Worm (Caenorhabditis elegans) whole organism, L4 larva: ENCODE data around the gene oig-1.

Experiments used
- F26F4.8 ChIP-seq: fragments of 200-800 bp; sonication (Bioruptor generic); conservative IDR thresholded peaks from 2 replicates; pipeline ENCODE4 v1.3.6; 2022; ENCODE audit warnings: missing genetic modification characterization, missing compliant biosample characterization
- F37D6.2 ChIP-seq: sonication (generic microtip); optimal IDR thresholded peaks from 2 replicates; lab custom pipeline; 2016; ENCODE audit warnings: mild to moderate bottlenecking, missing genetic modification characterization, missing compliant biosample characterization
- F44E2.7 ChIP-seq: fragments of 200-800 bp; sonication (Bioruptor generic); IDR thresholded peaks from 2 replicates; pipeline ENCODE4 v2.1.2; 2022; ENCODE audit warnings: missing genetic modification characterization, missing compliant biosample characterization
- T20F7.1 ChIP-seq: fragments of 200-800 bp; sonication (Bioruptor generic); optimal IDR thresholded peaks from 2 replicates; lab custom pipeline; 2018; ENCODE audit warnings: mild to moderate bottlenecking, missing genetic modification characterization, missing compliant biosample characterization
- Y105C5A.15 ChIP-seq: fragments of 200-800 bp; sonication (Bioruptor generic); IDR thresholded peaks from 2 replicates; pipeline ENCODE4 v1.3.6; 2022; ENCODE audit warnings: missing genetic modification characterization, missing compliant biosample characterization
- ceh-28 ChIP-seq: fragments of 150-350 bp; optimal IDR thresholded peaks from 2 replicates; lab custom pipeline; 2014; ENCODE audit warnings: missing biosample characterization, missing genetic modification reagents, missing genetic modification characterization
- ceh-62 ChIP-seq: sonication (generic microtip); optimal IDR thresholded peaks from 2 replicates; lab custom pipeline; 2017; ENCODE audit warnings: missing biosample characterization, missing genetic modification characterization
- cey-2 ChIP-seq: sonication (generic microtip); optimal IDR thresholded peaks from 3 replicates; lab custom pipeline; 2017; ENCODE audit warnings: missing genetic modification characterization, mild to moderate bottlenecking, missing compliant biosample characterization, antibody characterized with exemption, borderline replicate concordance; ENCODE audit not compliant: insufficient read depth
- daf-16 ChIP-seq, 3 experiments: sonication (generic microtip); optimal IDR thresholded peaks; 2 replicates each; lab custom pipeline; 2016 to 2017; ENCODE audit warnings: missing genetic modification characterization in 3 of 3, missing genetic modification reagents in 3 of 3, mild to moderate bottlenecking in 2 of 3, missing compliant biosample characterization in 2 of 3, missing biosample characterization in 1 of 3, moderate library complexity in 1 of 3
- daf-8 ChIP-seq: fragments of 200-800 bp; sonication (Bioruptor generic); IDR thresholded peaks from 2 replicates; pipeline ENCODE4 v1.3.6; 2022; ENCODE audit warnings: missing genetic modification characterization, missing compliant biosample characterization
- dmd-6 ChIP-seq: fragments of 200-800 bp; sonication (Bioruptor generic); IDR thresholded peaks from 2 replicates; pipeline ENCODE4 v1.3.6; 2022; ENCODE audit warnings: missing genetic modification reagents, missing genetic modification characterization, missing compliant biosample characterization
- dmd-9 ChIP-seq: fragments of 200-800 bp; sonication (Bioruptor generic); IDR thresholded peaks from 2 replicates; pipeline ENCODE4 v1.3.6; 2022; ENCODE audit warnings: missing genetic modification reagents, missing genetic modification characterization, missing compliant biosample characterization
- duxl-1 ChIP-seq: sonication (generic microtip); optimal IDR thresholded peaks from 2 replicates; lab custom pipeline; 2016; ENCODE audit warnings: mild to moderate bottlenecking, missing genetic modification characterization, moderate library complexity, missing compliant biosample characterization; ENCODE audit not compliant: poor library complexity
- dve-1 ChIP-seq: sonication (generic microtip); optimal IDR thresholded peaks from 2 replicates; lab custom pipeline; 2017; ENCODE audit warnings: antibody characterized with exemption, mild to moderate bottlenecking, missing genetic modification characterization, missing compliant biosample characterization; ENCODE audit not compliant: insufficient read depth
- fos-1 ChIP-seq: fragments of 150-350 bp; optimal IDR thresholded peaks from 2 replicates; lab custom pipeline; 2014; ENCODE audit warnings: missing biosample characterization, missing genetic modification characterization
- hif-1 ChIP-seq, 2 experiments: sonication (generic microtip); optimal IDR thresholded peaks; 2 replicates each; lab custom pipeline; 2016 to 2017; ENCODE audit warnings: missing compliant biosample characterization in 2 of 2, missing genetic modification characterization in 2 of 2, missing genetic modification reagents in 2 of 2, missing genotype in 2 of 2, mild to moderate bottlenecking in 1 of 2
- hlh-11 ChIP-seq: fragments of 200-800 bp; sonication (Bioruptor generic); optimal IDR thresholded peaks from 2 replicates; lab custom pipeline; 2018; ENCODE audit warnings: mild to moderate bottlenecking, missing genetic modification characterization, missing compliant biosample characterization
- hlh-30 ChIP-seq: sonication (generic microtip); optimal IDR thresholded peaks from 2 replicates; lab custom pipeline; 2017; ENCODE audit warnings: antibody characterized with exemption, mild to moderate bottlenecking, missing genetic modification characterization, missing compliant biosample characterization; ENCODE audit not compliant: insufficient read depth
- jun-1 ChIP-seq: fragments of 150-350 bp; optimal IDR thresholded peaks from 2 replicates; lab custom pipeline; 2014; ENCODE audit warnings: missing biosample characterization, missing genetic modification reagents, missing genetic modification characterization
- lim-7 ChIP-seq: fragments of 200-800 bp; sonication (Bioruptor generic); IDR thresholded peaks from 2 replicates; pipeline ENCODE4 v1.3.6; 2022; ENCODE audit warnings: missing genetic modification characterization, missing compliant biosample characterization
- lsy-2 ChIP-seq, 2 experiments: fragments of 150-350 bp in 1 of 2; sonication (generic microtip) in 1 of 2; optimal IDR thresholded peaks; 2 replicates each; lab custom pipeline; 2014 to 2017; ENCODE audit warnings: missing biosample characterization in 2 of 2, missing genetic modification characterization in 2 of 2
- madf-5 ChIP-seq, 2 experiments: fragments of 200-800 bp; sonication (Bioruptor generic); IDR thresholded peaks; 2 replicates each; pipeline ENCODE4 v1.3.6; 2022; ENCODE audit warnings: missing compliant biosample characterization in 2 of 2, missing genetic modification characterization in 2 of 2
- mxl-3 ChIP-seq: fragments of 200-800 bp; sonication (Bioruptor generic); optimal IDR thresholded peaks from 2 replicates; lab custom pipeline; 2018; ENCODE audit warnings: mild to moderate bottlenecking, missing genetic modification characterization, missing compliant biosample characterization
- nhr-237 ChIP-seq: sonication (generic microtip); optimal IDR thresholded peaks from 2 replicates; lab custom pipeline; 2017; ENCODE audit warnings: missing biosample characterization, missing genetic modification characterization
- nhr-25 ChIP-seq: sonication (generic microtip); optimal IDR thresholded peaks from 2 replicates; lab custom pipeline; 2017; ENCODE audit warnings: missing genetic modification characterization, mild to moderate bottlenecking, missing compliant biosample characterization, antibody characterized with exemption, moderate library complexity, borderline replicate concordance; ENCODE audit not compliant: insufficient read depth
- nhr-28 ChIP-seq: fragments of 150-350 bp; optimal IDR thresholded peaks from 2 replicates; lab custom pipeline; 2014; ENCODE audit warnings: missing biosample characterization, missing genetic modification characterization
- nhr-41 ChIP-seq: fragments of 200-800 bp; sonication (Bioruptor generic); IDR thresholded peaks from 2 replicates; pipeline ENCODE4 v1.3.6; 2022; ENCODE audit warnings: missing genetic modification reagents, missing genetic modification characterization, missing compliant biosample characterization
- nhr-6 ChIP-seq: fragments of 150-350 bp; optimal IDR thresholded peaks from 2 replicates; lab custom pipeline; 2014; ENCODE audit warnings: missing biosample characterization, missing genetic modification characterization
- nhr-76 ChIP-seq: fragments of 150-350 bp; optimal IDR thresholded peaks from 2 replicates; lab custom pipeline; 2014; ENCODE audit warnings: missing biosample characterization, missing genetic modification characterization
- php-3 ChIP-seq: fragments of 200-800 bp; sonication (Bioruptor generic); IDR thresholded peaks from 2 replicates; pipeline ENCODE4 v1.3.6; 2022; ENCODE audit warnings: missing genetic modification reagents, missing genetic modification characterization, missing compliant biosample characterization
- tra-1 ChIP-seq: fragments of 200-800 bp; sonication (Bioruptor generic); IDR thresholded peaks from 2 replicates; pipeline ENCODE4 v1.3.6; 2022; ENCODE audit warnings: missing genetic modification reagents, missing genetic modification characterization, missing compliant biosample characterization
- unc-62 ChIP-seq, 3 experiments: fragments of 150-350 bp in 1 of 3; sonication (generic microtip); optimal IDR thresholded peaks in 2 of 3; peaks in 1 of 3; 1 replicate in 1 of 3; 2 replicates in 2 of 3; lab custom pipeline; 2014 to 2017; ENCODE audit warnings: missing biosample characterization in 3 of 3, missing genetic modification characterization in 3 of 3, missing genetic modification reagents in 3 of 3, missing genotype in 1 of 3
- vab-7 ChIP-seq: fragments of 200-800 bp; sonication (Bioruptor generic); IDR thresholded peaks from 2 replicates; pipeline ENCODE4 v1.3.6; 2022; ENCODE audit warnings: missing genetic modification reagents, missing genetic modification characterization, missing compliant biosample characterization
- zip-11 ChIP-seq: fragments of 200-800 bp; sonication (Bioruptor generic); IDR thresholded peaks from 2 replicates; pipeline ENCODE4 v1.3.6; 2022; ENCODE audit warnings: missing genetic modification characterization, missing compliant biosample characterization
- ztf-7 ChIP-seq: fragments of 150-350 bp; optimal IDR thresholded peaks from 2 replicates; lab custom pipeline; 2014; ENCODE audit warnings: missing biosample characterization, missing genetic modification characterization

Gene oig-1

DNA sequence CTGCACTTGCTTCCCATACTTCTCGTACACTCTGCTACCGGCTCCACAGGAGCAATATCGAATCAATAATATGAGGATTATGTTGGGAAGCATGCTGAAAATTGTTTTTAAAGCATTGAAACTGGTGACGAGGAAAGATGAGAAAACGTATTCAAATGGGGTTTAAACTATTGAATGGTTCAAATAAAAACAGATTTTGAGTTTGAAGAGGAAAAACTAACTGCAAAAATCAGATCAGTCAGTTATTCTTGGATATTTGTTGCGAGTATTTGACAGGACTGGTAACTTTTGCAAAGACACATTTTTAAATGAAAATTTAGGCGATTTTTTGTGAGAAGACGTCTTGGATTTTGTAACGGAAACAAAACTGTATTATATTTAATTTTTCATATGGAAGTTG, 10.8 kb downstream of the oig-1 start, which contains the start of gene acr-5:
TSS of gene acr-5 (minus strand) at position 101 of the 400 bp plus-strand sequence.
- TF ChIP-seq ztf-7 (no peak), nhr-25 (no peak), madf-5 (GFP tag; IDR thresholded peaks at IDR 0.05; lab: Robert Waterston, UW) (no peak), nhr-76 (tag; lab: Kevin White, UChicago) (no peak), daf-8 (no peak), nhr-41 (GFP tag; lab: Robert Waterston, UW) (no peak)

DNA sequence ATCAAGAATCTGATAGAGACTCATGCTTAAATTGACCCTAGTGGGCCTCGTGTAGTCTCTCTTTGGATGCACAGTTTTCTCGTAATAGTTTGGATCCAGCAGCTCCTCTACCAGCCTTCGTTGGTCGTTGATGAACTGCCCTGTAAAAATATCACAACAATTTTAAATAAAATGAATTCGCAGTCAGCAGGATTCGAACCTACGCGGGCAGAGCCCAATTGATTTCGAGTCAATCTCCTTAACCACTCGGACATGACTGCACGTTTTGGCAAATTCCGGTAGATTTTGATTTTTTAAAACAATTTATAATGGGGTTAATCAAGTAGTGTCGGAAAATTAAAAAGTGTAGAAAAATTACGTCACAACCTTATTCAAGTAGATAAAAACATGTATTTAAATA, 11.7 kb downstream of the oig-1 start:
- TF ChIP-seq F44E2.7 (GFP tag; lab: Robert Waterston, UW) (peak; percentile 61; the same call in 1 of the 2 replicates), F26F4.8 (0 out of 2 replicates have a peak, but pooled peaks have one; percentile 8), lim-7 (GFP tag; lab: Robert Waterston, UW) (0 out of 2 replicates have a peak, but pooled peaks have one; percentile 54)

DNA sequence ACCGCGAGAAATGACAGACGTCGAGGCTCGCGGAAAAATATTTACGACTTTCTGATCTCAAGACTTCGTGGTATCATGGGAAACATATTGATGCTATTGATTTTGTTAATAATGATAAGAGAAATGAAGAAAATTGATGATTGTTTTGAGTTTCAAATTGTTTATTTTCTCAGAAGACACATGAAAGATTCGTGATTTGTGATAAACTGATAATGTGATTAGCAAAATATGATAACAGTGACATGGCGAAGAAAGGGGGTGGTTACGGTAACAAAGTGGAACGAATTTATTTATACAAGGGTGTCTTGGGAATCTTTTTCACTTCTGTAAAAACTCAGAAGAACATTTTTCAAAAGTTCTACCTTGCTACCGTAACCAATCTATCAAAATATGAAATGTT, 16.2 kb downstream of the oig-1 start:
- no peak for TF ChIP-seq duxl-1 (tag; lab: Kevin White, UChicago)
- TF ChIP-seq php-3 (GFP tag; lab: Robert Waterston, UW), result no peak
- peak; percentile 22 for TF ChIP-seq T20F7.1 (GFP tag; lab: Kevin White, UChicago)
- peak; percentile 44 for TF ChIP-seq cey-2
- TF ChIP-seq daf-16 (GFP tag; optimal IDR thresholded peaks at IDR 0.05; lab: Kevin White, UChicago), result no peak
- peak; percentile 73 for TF ChIP-seq daf-16 (tag; optimal IDR thresholded peaks at IDR 0.05; lab: Kevin White, UChicago)
- no peak for TF ChIP-seq ceh-28 (tag; lab: Kevin White, UChicago)
- TF ChIP-seq F37D6.2, result no peak
- TF ChIP-seq unc-62 (GFP tag; optimal IDR thresholded peaks at IDR 0.05 in 1 of 2; lab: Kevin White, UChicago), result peak in 1 of 2 experiments; percentile 64
- TF ChIP-seq unc-62 (tag; optimal IDR thresholded peaks at IDR 0.05; lab: Kevin White, UChicago), result no peak
- peak; percentile 20 for TF ChIP-seq nhr-28
- peak; percentile 44 for TF ChIP-seq dmd-6 (GFP tag; lab: Robert Waterston, UW)
- TF ChIP-seq hlh-11, result peak; percentile 36
- TF ChIP-seq hlh-30 (tag; lab: Kevin White, UChicago), result peak; percentile 31
- TF ChIP-seq tra-1 (GFP tag; lab: Robert Waterston, UW), result 0 out of 2 replicates have a peak, but pooled peaks have one; percentile 8
- TF ChIP-seq lsy-2 (tag; optimal IDR thresholded peaks at IDR 0.05; lab: Kevin White, UChicago), result peak in 1 of 2 experiments; percentile 18
- TF ChIP-seq dve-1 (tag; lab: Kevin White, UChicago), result peak; percentile 14
- TF ChIP-seq nhr-237 (tag; lab: Kevin White, UChicago), result no peak

DNA sequence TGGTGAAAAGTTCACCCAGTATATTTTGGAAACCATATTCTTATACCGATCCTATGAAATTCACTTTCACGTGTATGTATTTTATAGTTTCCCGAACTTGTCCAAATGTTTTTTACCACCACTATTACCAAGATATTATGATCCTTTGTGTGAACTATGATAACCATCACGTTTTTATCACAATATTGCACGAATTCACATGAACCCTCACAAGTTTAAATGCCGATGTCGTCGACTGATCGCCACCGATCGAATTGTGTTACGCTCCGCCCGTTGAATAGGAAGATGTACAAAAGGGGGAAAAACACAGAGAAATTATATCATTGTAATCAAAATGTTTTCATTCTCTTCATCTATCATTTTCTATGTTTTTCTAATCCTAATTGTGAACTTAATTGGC, 17.1 kb downstream of the oig-1 start:
- peak; percentile 5 for TF ChIP-seq hlh-11
- no peak for TF ChIP-seq dmd-9
- peak; percentile 77 for TF ChIP-seq nhr-28
- no peak for TF ChIP-seq jun-1 (tag; lab: Kevin White, UChicago)
- peak; percentile 48 for TF ChIP-seq hlh-30 (tag; lab: Kevin White, UChicago)
- TF ChIP-seq mxl-3 (GFP tag; lab: Kevin White, UChicago), result peak; percentile 28

DNA sequence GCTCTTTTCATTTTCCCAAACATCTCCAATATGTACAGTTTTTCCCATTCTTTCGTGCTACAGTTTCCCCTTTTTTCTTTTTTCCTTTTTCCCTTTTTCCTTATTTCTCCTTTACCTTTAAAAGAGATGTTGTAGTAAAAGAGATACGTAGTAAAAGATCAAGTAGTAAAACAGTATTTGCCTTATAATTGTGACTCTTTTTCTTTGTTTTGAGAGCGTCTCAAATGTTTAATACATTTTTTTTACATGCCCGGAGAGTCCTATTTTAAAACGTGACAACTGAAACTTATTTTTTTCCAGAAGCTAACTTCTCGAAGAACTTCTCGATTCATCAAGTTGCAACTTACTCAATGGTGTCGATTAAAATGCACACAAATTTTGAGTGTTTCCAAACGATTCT, 17.6 kb downstream of the oig-1 start, which contains the start of gene F23F12.12:
TSS of gene F23F12.12 (plus strand) at position 301 of the 400 bp plus-strand sequence.
- no peak for TF ChIP-seq cey-2
- TF ChIP-seq nhr-6 (tag; lab: Kevin White, UChicago), result no peak
- no peak for TF ChIP-seq ceh-62 (tag; lab: Kevin White, UChicago)
- no peak for TF ChIP-seq zip-11 (GFP tag; lab: Robert Waterston, UW)
- TF ChIP-seq hif-1 (tag; optimal IDR thresholded peaks at IDR 0.05; lab: Kevin White, UChicago), result no peak
- no peak for TF ChIP-seq hlh-11
- no peak for TF ChIP-seq php-3 (GFP tag; lab: Robert Waterston, UW)
- no peak for TF ChIP-seq dmd-6 (GFP tag; lab: Robert Waterston, UW)
- TF ChIP-seq vab-7 (GFP tag; lab: Robert Waterston, UW), result no peak
- TF ChIP-seq fos-1 (tag; lab: Kevin White, UChicago), result no peak
- no peak for TF ChIP-seq nhr-41 (GFP tag; lab: Robert Waterston, UW)
- TF ChIP-seq Y105C5A.15 (GFP tag; lab: Robert Waterston, UW), result no peak
- TF ChIP-seq hlh-30 (tag; lab: Kevin White, UChicago), result no peak
